ENCODE assay signal across 1 fruit fly cellular context in the genomic region with DNA sequence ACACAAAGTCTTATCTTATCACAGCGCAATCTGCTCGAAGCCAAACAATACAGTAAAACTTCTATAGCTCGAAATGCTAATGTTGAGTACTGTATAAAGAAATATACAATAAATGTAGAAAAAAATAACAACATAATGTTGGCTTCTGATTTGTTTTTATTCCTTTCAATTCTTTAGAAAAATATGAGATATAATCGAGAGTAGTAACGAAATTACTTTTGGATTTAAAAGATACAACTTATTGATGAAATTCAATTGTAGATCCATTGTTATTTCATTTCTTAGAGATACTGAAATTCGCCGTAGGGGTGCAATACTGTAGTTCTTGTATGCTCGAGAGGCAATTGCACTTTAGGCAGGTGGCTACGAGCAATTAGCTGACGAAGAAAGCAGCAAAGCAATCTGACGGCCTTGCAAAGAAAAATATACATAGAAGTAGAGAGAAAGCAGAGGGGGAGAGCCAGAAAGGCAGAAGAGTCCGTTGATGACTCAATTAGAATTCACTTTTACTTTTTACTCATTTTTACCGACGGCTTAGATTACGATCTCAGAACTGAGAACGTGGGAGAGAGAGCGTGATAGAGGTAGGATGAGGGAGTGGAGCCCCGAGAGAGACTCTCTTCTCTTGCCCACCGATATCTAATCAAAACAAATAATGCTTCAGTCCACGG.
A peak's percentile ranks its signal among the peaks of the same experiment; 100 is the strongest.
TF ChIP-seq lines count a peak whose summit lies in the region.

No protein-coding gene starts in this region.

TF ChIP-seq in whole organism, embryonic, 481 proteins besides CTCF, POLR2A, EP300 and RAD21 (continued from another document and continues in another):
- TF ChIP-seq peb (GFP tag; IDR thresholded peaks at IDR 0.05; lab: Robert Waterston, UW) (0 out of 2 replicates have a peak, but pooled peaks have one; percentile 7), twi (tag; optimal IDR thresholded peaks at IDR 0.05; lab: Kevin White, UChicago) (peak; percentile 5), CG14710 (tag; optimal IDR thresholded peaks at IDR 0.05; lab: Kevin White, UChicago) (peak; percentile 12), Hr51 (GFP tag; optimal IDR thresholded peaks at IDR 0.05; lab: Kevin White, UChicago) (peak in 1 of 2 experiments; percentile 57), CG1603 (tag; optimal IDR thresholded peaks at IDR 0.05; lab: Kevin White, UChicago) (peak; percentile 39), pros (GFP tag; optimal IDR thresholded peaks at IDR 0.05; lab: Kevin White, UChicago) (peak; percentile 24), CG18599 (GFP tag; optimal IDR thresholded peaks at IDR 0.05; lab: Kevin White, UChicago) (peak; percentile 20), lmd (GFP tag; IDR thresholded peaks at IDR 0.05; lab: Robert Waterston, UW) (peak; percentile 45), Dip2 (GFP tag; IDR thresholded peaks at IDR 0.05; lab: Robert Waterston, UW) (no peak), CG7839 (tag; optimal IDR thresholded peaks at IDR 0.05; lab: Kevin White, UChicago) (peak; percentile 91), otp (GFP tag; IDR thresholded peaks at IDR 0.05; lab: Robert Waterston, UW) (no peak; the same call in 2 of the 3 replicates), ERR (GFP tag; optimal IDR thresholded peaks at IDR 0.05; lab: Kevin White, UChicago) (no peak), Meics (GFP tag; optimal IDR thresholded peaks at IDR 0.05; lab: Kevin White, UChicago) (peak; percentile 41), CG17359 (tag; optimal IDR thresholded peaks at IDR 0.05; lab: Kevin White, UChicago) (peak; percentile 49), Hr78 (GFP tag; optimal IDR thresholded peaks at IDR 0.05; lab: Kevin White, UChicago) (no peak), dpn (GFP tag; optimal IDR thresholded peaks at IDR 0.05; lab: Kevin White, UChicago) (peak in 1 of 2 experiments; percentile 43), esg (GFP tag; conservative IDR thresholded peaks at IDR 0.05; lab: Robert Waterston, UW) (0 out of 2 replicates have a peak, but pooled peaks have one; percentile 20), crp (GFP tag; optimal IDR thresholded peaks at IDR 0.05; lab: Kevin White, UChicago) (no peak), Ets97D (GFP tag; optimal IDR thresholded peaks at IDR 0.05; lab: Kevin White, UChicago) (no peak), jumu (GFP tag; optimal IDR thresholded peaks at IDR 0.05; lab: Kevin White, UChicago) (peak; percentile 34), mam (GFP tag; optimal IDR thresholded peaks at IDR 0.05; lab: Kevin White, UChicago) (peak; percentile 6), Vsx1 (GFP tag; optimal IDR thresholded peaks at IDR 0.05; lab: Kevin White, UChicago) (peak; percentile 63), tin (GFP tag; optimal IDR thresholded peaks at IDR 0.05; lab: Kevin White, UChicago) (peak; percentile 5), CG9727 (GFP tag; optimal IDR thresholded peaks at IDR 0.05; lab: Kevin White, UChicago) (peak; percentile 41), hkb (optimal IDR thresholded peaks at IDR 0.05; lab: Kevin White, UChicago) (no peak), hkb (GFP tag; IDR thresholded peaks at IDR 0.05; lab: Robert Waterston, UW) (peak; percentile 70; the same call in 1 of the 2 replicates), CG32767 (GFP tag; IDR thresholded peaks at IDR 0.05; lab: Robert Waterston, UW) (peak; percentile 36; the same call in 1 of the 2 replicates), CG8281 (tag; optimal IDR thresholded peaks at IDR 0.05; lab: Kevin White, UChicago) (peak; percentile 49), CG30403 (GFP tag; optimal IDR thresholded peaks at IDR 0.05; lab: Kevin White, UChicago) (peak; percentile 75), Max (GFP tag; optimal IDR thresholded peaks at IDR 0.05; lab: Kevin White, UChicago) (peak; percentile 18), CG2678 (tag; optimal IDR thresholded peaks at IDR 0.05; lab: Kevin White, UChicago) (peak; percentile 91), croc (GFP tag; conservative IDR thresholded peaks at IDR 0.05; lab: Robert Waterston, UW) (0 out of 3 replicates have a peak, but pooled peaks have one; percentile 28), hb (GFP tag; IDR thresholded peaks at IDR 0.05; lab: Robert Waterston, UW; ENCODE audit: partially characterized antibody) (no peak), zen (tag; optimal IDR thresholded peaks at IDR 0.05; lab: Kevin White, UChicago) (no peak), CG13424 (tag; optimal IDR thresholded peaks at IDR 0.05; lab: Kevin White, UChicago) (peak; percentile 67), bab2 (GFP tag; optimal IDR thresholded peaks at IDR 0.05; lab: Kevin White, UChicago) (peak; percentile 64), CG5180 (GFP tag; optimal IDR thresholded peaks at IDR 0.05; lab: Kevin White, UChicago) (peak; percentile 14), az2 (GFP tag; optimal IDR thresholded peaks at IDR 0.05; lab: Kevin White, UChicago) (peak; percentile 36), bsh (GFP tag; optimal IDR thresholded peaks at IDR 0.05; lab: Kevin White, UChicago) (peak in 1 of 2 experiments; percentile 72), CG31441 (GFP tag; IDR thresholded peaks at IDR 0.05; lab: Robert Waterston, UW) (peak; percentile 71), run (tag; optimal IDR thresholded peaks at IDR 0.05; lab: Kevin White, UChicago) (peak; percentile 33), Dbx (GFP tag; IDR thresholded peaks at IDR 0.05; lab: Robert Waterston, UW) (no peak), Nf-YB (GFP tag; optimal IDR thresholded peaks at IDR 0.05; lab: Kevin White, UChicago) (peak; percentile 22), CG7556 (GFP tag; optimal IDR thresholded peaks at IDR 0.05; lab: Kevin White, UChicago) (peak; percentile 68), CG3407 (GFP tag; optimal IDR thresholded peaks at IDR 0.05; lab: Kevin White, UChicago) (peak; percentile 29), CG8478 (optimal IDR thresholded peaks at IDR 0.05; lab: Kevin White, UChicago) (no peak), CG17385 (GFP tag; optimal IDR thresholded peaks at IDR 0.05; lab: Kevin White, UChicago) (peak; percentile 40), HmgD (GFP tag; optimal IDR thresholded peaks at IDR 0.05; lab: Kevin White, UChicago) (no peak), Doc3 (GFP tag; IDR thresholded peaks at IDR 0.05; lab: Robert Waterston, UW; ENCODE audit: partially characterized antibody) (no peak), HHEX (GFP tag; optimal IDR thresholded peaks at IDR 0.05; lab: Kevin White, UChicago) (peak; percentile 45), CG31224 (GFP tag; IDR thresholded peaks at IDR 0.05; lab: Robert Waterston, UW) (0 out of 2 replicates have a peak, but pooled peaks have one; percentile 29), Xrp1 (GFP tag; IDR thresholded peaks at IDR 0.05; lab: Robert Waterston, UW) (peak; percentile 44), CG2120 (GFP tag; optimal IDR thresholded peaks at IDR 0.05; lab: Kevin White, UChicago) (peak; percentile 2), sima (GFP tag; optimal IDR thresholded peaks at IDR 0.05; lab: Kevin White, UChicago) (no peak), CG12391 (tag; optimal IDR thresholded peaks at IDR 0.05; lab: Kevin White, UChicago) (peak; percentile 67), CG6175 (GFP tag; IDR thresholded peaks at IDR 0.05; lab: Robert Waterston, UW) (no peak), disco-r (GFP tag; optimal IDR thresholded peaks at IDR 0.05; lab: Kevin White, UChicago) (no peak), CG15269 (tag; optimal IDR thresholded peaks at IDR 0.05; lab: Kevin White, UChicago) (peak; percentile 50), CG11696 (GFP tag; IDR thresholded peaks at IDR 0.05; lab: Robert Waterston, UW) (no peak), CG8924 (tag; optimal IDR thresholded peaks at IDR 0.05; lab: Kevin White, UChicago) (peak; percentile 61), gem (tag; optimal IDR thresholded peaks at IDR 0.05; lab: Kevin White, UChicago) (peak; percentile 84), CG13624 (GFP tag; optimal IDR thresholded peaks at IDR 0.05; lab: Kevin White, UChicago) (peak; percentile 65), chinmo (GFP tag; IDR thresholded peaks at IDR 0.05; lab: Robert Waterston, UW; ENCODE audit: partially characterized antibody) (0 out of 4 replicates have a peak, but pooled peaks have one; percentile 19), CG14050 (GFP tag; IDR thresholded peaks at IDR 0.05; lab: Robert Waterston, UW) (no peak), vnd (GFP tag; IDR thresholded peaks at IDR 0.05; lab: Robert Waterston, UW; ENCODE audit: partially characterized antibody) (no peak), Six4 (GFP tag; optimal IDR thresholded peaks at IDR 0.05; lab: Kevin White, UChicago) (peak; percentile 0), CG11247 (GFP tag; IDR thresholded peaks at IDR 0.05; lab: Robert Waterston, UW) (0 out of 2 replicates have a peak, but pooled peaks have one; percentile 17), Hsf (GFP tag; optimal IDR thresholded peaks at IDR 0.05; lab: Kevin White, UChicago) (peak; percentile 35), gsb-n (tag; optimal IDR thresholded peaks at IDR 0.05; lab: Kevin White, UChicago) (peak; percentile 65), CG10209 (GFP tag; optimal IDR thresholded peaks at IDR 0.05; lab: Kevin White, UChicago) (peak; percentile 2), Hr3 (GFP tag; optimal IDR thresholded peaks at IDR 0.05; lab: Kevin White, UChicago) (peak; percentile 36), maf-S (GFP tag; optimal IDR thresholded peaks at IDR 0.05; lab: Kevin White, UChicago) (no peak), dmrt11E (tag; optimal IDR thresholded peaks at IDR 0.05; lab: Kevin White, UChicago) (peak; percentile 62), Fer2 (tag; optimal IDR thresholded peaks at IDR 0.05; lab: Kevin White, UChicago) (peak; percentile 51), CG2712 (tag; optimal IDR thresholded peaks at IDR 0.05; lab: Kevin White, UChicago) (peak; percentile 66), CG11093 (GFP tag; IDR thresholded peaks at IDR 0.05; lab: Robert Waterston, UW) (0 out of 3 replicates have a peak, but pooled peaks have one; percentile 37), zfh2 (GFP tag; optimal IDR thresholded peaks at IDR 0.05; lab: Kevin White, UChicago) (peak; percentile 5), Blimp-1 (GFP tag; optimal IDR thresholded peaks at IDR 0.05; lab: Kevin White, UChicago) (peak; percentile 95), crol (GFP tag; IDR thresholded peaks at IDR 0.05; lab: Robert Waterston, UW) (peak; percentile 82), CG3281 (GFP tag; optimal IDR thresholded peaks at IDR 0.05; lab: Kevin White, UChicago) (peak; percentile 18), cwo (GFP tag; optimal IDR thresholded peaks at IDR 0.05; lab: Kevin White, UChicago) (peak; percentile 32), salm (tag; optimal IDR thresholded peaks at IDR 0.05; lab: Kevin White, UChicago) (peak; percentile 51), CG17361 (GFP tag; IDR thresholded peaks at IDR 0.05; lab: Robert Waterston, UW) (peak; percentile 60; the same call in 2 of the 3 replicates), CG32532 (GFP tag; IDR thresholded peaks at IDR 0.05; lab: Robert Waterston, UW) (0 out of 2 replicates have a peak, but pooled peaks have one; percentile 6), Mrtf (GFP tag; IDR thresholded peaks at IDR 0.05; lab: Robert Waterston, UW) (no peak), ranshi (GFP tag; IDR thresholded peaks at IDR 0.05; lab: Robert Waterston, UW) (peak; percentile 31; the same call in 1 of the 2 replicates), NFAT (GFP tag; IDR thresholded peaks at IDR 0.05; lab: Robert Waterston, UW) (peak; percentile 10; the same call in 1 of the 2 replicates), ewg (GFP tag; optimal IDR thresholded peaks at IDR 0.05; lab: Kevin White, UChicago) (peak; percentile 43), Ssrp (tag; optimal IDR thresholded peaks at IDR 0.05; lab: Kevin White, UChicago) (peak; percentile 58), Hmr (GFP tag; optimal IDR thresholded peaks at IDR 0.05; lab: Kevin White, UChicago) (peak; percentile 59), Oaz (GFP tag; IDR thresholded peaks at IDR 0.05; lab: Robert Waterston, UW) (no peak), ken (GFP tag; IDR thresholded peaks at IDR 0.05; lab: Robert Waterston, UW) (peak; percentile 39; the same call in 1 of the 3 replicates), Asciz (GFP tag; optimal IDR thresholded peaks at IDR 0.05; lab: Kevin White, UChicago) (no peak), da (GFP tag; optimal IDR thresholded peaks at IDR 0.05; lab: Kevin White, UChicago) (no peak), CG9817 (tag; optimal IDR thresholded peaks at IDR 0.05; lab: Kevin White, UChicago) (peak; percentile 63), sc (optimal IDR thresholded peaks at IDR 0.05; lab: Kevin White, UChicago) (no peak), sc (GFP tag; optimal IDR thresholded peaks at IDR 0.05; lab: Kevin White, UChicago) (peak; percentile 21), phol (tag; optimal IDR thresholded peaks at IDR 0.05; lab: Kevin White, UChicago) (peak; percentile 76), Dll (GFP tag; IDR thresholded peaks at IDR 0.05; lab: Robert Waterston, UW; ENCODE audit: partially characterized antibody) (0 out of 4 replicates have a peak, but pooled peaks have one; percentile 31), CG1602 (GFP tag; optimal IDR thresholded peaks at IDR 0.05; lab: Kevin White, UChicago) (peak; percentile 24), lola (GFP tag; optimal IDR thresholded peaks at IDR 0.05; lab: Kevin White, UChicago) (peak in 1 of 3 experiments; percentile 67), CG6813 (GFP tag; optimal IDR thresholded peaks at IDR 0.05; lab: Kevin White, UChicago) (peak; percentile 24), wdn (GFP tag; IDR thresholded peaks at IDR 0.05; lab: Robert Waterston, UW) (0 out of 2 replicates have a peak, but pooled peaks have one; percentile 16), z (GFP tag; IDR thresholded peaks at IDR 0.05; lab: Robert Waterston, UW) (peak; percentile 81), Aef1 (GFP tag; IDR thresholded peaks at IDR 0.05; lab: Robert Waterston, UW) (peak; percentile 29; the same call in 1 of the 3 replicates), CG8388 (GFP tag; optimal IDR thresholded peaks at IDR 0.05; lab: Kevin White, UChicago) (peak; percentile 76), Ptx1 (GFP tag; IDR thresholded peaks at IDR 0.05; lab: Robert Waterston, UW) (peak; percentile 40), grau (tag; optimal IDR thresholded peaks at IDR 0.05; lab: Kevin White, UChicago) (peak; percentile 93), Xbp1 (GFP tag; optimal IDR thresholded peaks at IDR 0.05; lab: Kevin White, UChicago) (peak; percentile 27), klu (GFP tag; IDR thresholded peaks at IDR 0.05; lab: Robert Waterston, UW) (peak; percentile 20; the same call in 1 of the 2 replicates), Fer1 (GFP tag; optimal IDR thresholded peaks at IDR 0.05; lab: Kevin White, UChicago) (no peak), CG17829 (tag; optimal IDR thresholded peaks at IDR 0.05; lab: Kevin White, UChicago) (peak; percentile 39), Drgx (GFP tag; IDR thresholded peaks at IDR 0.05; lab: Robert Waterston, UW) (peak; percentile 38), CG15011 (GFP tag; optimal IDR thresholded peaks at IDR 0.05; lab: Kevin White, UChicago) (no peak), pho (GFP tag; optimal IDR thresholded peaks at IDR 0.05; lab: Kevin White, UChicago) (no peak), pnt (GFP tag; optimal IDR thresholded peaks at IDR 0.05; lab: Kevin White, UChicago) (no peak), CG12299 (tag; optimal IDR thresholded peaks at IDR 0.05; lab: Kevin White, UChicago) (peak; percentile 47), CG12744 (GFP tag; optimal IDR thresholded peaks at IDR 0.05; lab: Kevin White, UChicago) (no peak), Jarid2 (GFP tag; optimal IDR thresholded peaks at IDR 0.05; lab: Kevin White, UChicago) (no peak)
